Fruit fly (Drosophila melanogaster): ENCODE results near the gene CG9119.

CG9119 gene

dm6 chr3L:1193123-1193844 is 11.3 kb downstream of the CG9119 start, which contains the start of gene Trhn:
TSS of gene Trhn (minus strand) at chr3L:1193173.
- TF ChIP-seq CG18011 (GFP tag; optimal IDR thresholded peaks at IDR 0.05) (no peak), CG2199 (GFP tag; IDR thresholded peaks at IDR 0.05) (no peak), pan (optimal IDR thresholded peaks at IDR 0.05) (no peak), pan (GFP tag; optimal IDR thresholded peaks at IDR 0.05 in 1 of 2, IDR thresholded peaks at IDR 0.05 in 1 of 2) (peak in 1 of 2 experiments; percentile 15), HLH4C (GFP tag; IDR thresholded peaks at IDR 0.05; ENCODE audit: partially characterized antibody) (no peak), CG33213 (GFP tag; optimal IDR thresholded peaks at IDR 0.05) (no peak), tgo (GFP tag; IDR thresholded peaks at IDR 0.05) (no peak), cas (GFP tag; IDR thresholded peaks at IDR 0.05) (no peak), gt (GFP tag; IDR thresholded peaks at IDR 0.05) (no peak), vnd (GFP tag; IDR thresholded peaks at IDR 0.05; ENCODE audit: partially characterized antibody) (no peak), vvl (GFP tag; IDR thresholded peaks at IDR 0.05) (peak; percentile 21; the same call in 1 of the 2 replicates), E2f2 (GFP tag; IDR thresholded peaks at IDR 0.05) (no peak), pros (GFP tag; optimal IDR thresholded peaks at IDR 0.05) (no peak), Nf-YB (GFP tag; optimal IDR thresholded peaks at IDR 0.05) (peak; percentile 24), dysf (GFP tag; IDR thresholded peaks at IDR 0.05) (peak; percentile 11; the same call in 1 of the 3 replicates), ind (GFP tag; optimal IDR thresholded peaks at IDR 0.05) (no peak), gsb (GFP tag; IDR thresholded peaks at IDR 0.05) (no peak), Tbp (GFP tag; optimal IDR thresholded peaks at IDR 0.05) (no peak), gem (tag; optimal IDR thresholded peaks at IDR 0.05) (peak; percentile 37), grau (tag; optimal IDR thresholded peaks at IDR 0.05) (peak; percentile 25), CG14014 (GFP tag; IDR thresholded peaks at IDR 0.05) (0 out of 2 replicates have a peak, but pooled peaks have one; percentile 16), CG18599 (GFP tag; optimal IDR thresholded peaks at IDR 0.05) (peak; percentile 62), emc (GFP tag; optimal IDR thresholded peaks at IDR 0.05) (no peak), sens (GFP tag) (peak; percentile 58), Fer3 (tag; optimal IDR thresholded peaks at IDR 0.05) (peak; percentile 21), cad (GFP tag; optimal IDR thresholded peaks at IDR 0.05) (no peak), CG3163 (GFP tag; optimal IDR thresholded peaks at IDR 0.05) (no peak), CG42726 (GFP tag; IDR thresholded peaks at IDR 0.05; ENCODE audit: partially characterized antibody) (no peak), CoRest (tag; optimal IDR thresholded peaks at IDR 0.05) (peak; percentile 10), row (GFP tag; IDR thresholded peaks at IDR 0.05) (peak; percentile 50; the same call in 2 of the 3 replicates), lab (GFP tag; optimal IDR thresholded peaks at IDR 0.05) (peak; percentile 57), Ravus (GFP tag; IDR thresholded peaks at IDR 0.05) (no peak), CG31441 (GFP tag; IDR thresholded peaks at IDR 0.05) (0 out of 2 replicates have a peak, but pooled peaks have one; percentile 23), jing (GFP tag; optimal IDR thresholded peaks at IDR 0.05) (no peak), CG10147 (GFP tag; optimal IDR thresholded peaks at IDR 0.05) (peak; percentile 8), CG5245 (GFP tag; optimal IDR thresholded peaks at IDR 0.05) (no peak), Sox102F (GFP tag; optimal IDR thresholded peaks at IDR 0.05) (peak; percentile 20), fd64A (GFP tag; optimal IDR thresholded peaks at IDR 0.05) (no peak), CG7556 (GFP tag; optimal IDR thresholded peaks at IDR 0.05) (peak; percentile 16), tap (tag; optimal IDR thresholded peaks at IDR 0.05) (peak; percentile 18), CG13894 (tag; optimal IDR thresholded peaks at IDR 0.05) (peak; percentile 52), Nf-YC (tag; optimal IDR thresholded peaks at IDR 0.05) (peak; percentile 83), CG12391 (tag; optimal IDR thresholded peaks at IDR 0.05) (peak; percentile 4), Neu2 (GFP tag; optimal IDR thresholded peaks at IDR 0.05; ENCODE audit: borderline replicate concordance) (no peak), dmrt99B (tag; optimal IDR thresholded peaks at IDR 0.05) (peak; percentile 47), CG10209 (GFP tag; optimal IDR thresholded peaks at IDR 0.05) (no peak), scrt (GFP tag; optimal IDR thresholded peaks at IDR 0.05) (peak; percentile 60), Atf6 (GFP tag; IDR thresholded peaks at IDR 0.05) (no peak), salm (tag; optimal IDR thresholded peaks at IDR 0.05) (no peak)
